Fruit fly (Drosophila melanogaster) whole organism, prepupa: ENCODE measurements around the gene CG33339.

Experiments used
- Blimp-1 ChIP-seq: fragments of 200-800 bp; sonication (Bioruptor generic); optimal IDR thresholded peaks from 3 replicates; lab custom pipeline; 2017; ENCODE audit warnings: missing biosample characterization, missing genetic modification characterization, mild to moderate bottlenecking, moderate library complexity, missing genetic modification reagents
- CG10631 ChIP-seq: fragments of 200-800 bp; sonication (Bioruptor generic); optimal IDR thresholded peaks from 2 replicates; lab custom pipeline; 2016; ENCODE audit warnings: missing biosample characterization, missing genetic modification characterization
- CG11294 ChIP-seq: fragments of 200-800 bp; sonication (Bioruptor generic); IDR thresholded peaks from 2 replicates; pipeline ENCODE4 v1.3.6; 2022; ENCODE audit warnings: missing biosample characterization, missing genetic modification characterization
- CG11762 ChIP-seq: fragments of 200-800 bp; sonication (Bioruptor generic); optimal IDR thresholded peaks from 3 replicates; lab custom pipeline; 2016; ENCODE audit warnings: missing biosample characterization, missing genetic modification characterization; ENCODE audit not compliant: insufficient read depth
- CG15336 ChIP-seq: fragments of 200-800 bp; sonication (Bioruptor generic); IDR thresholded peaks from 2 replicates; pipeline ENCODE4 v1.3.6; 2022; ENCODE audit warnings: missing biosample characterization, missing genetic modification characterization
- CG1621 ChIP-seq: fragments of 200-800 bp; sonication (Bioruptor generic); optimal IDR thresholded peaks from 3 replicates; lab custom pipeline; 2018; ENCODE audit warnings: missing biosample characterization, mild to moderate bottlenecking, missing genetic modification characterization
- CG3032 ChIP-seq: fragments of 200-800 bp; optimal IDR thresholded peaks from 2 replicates; lab custom pipeline; 2019; ENCODE audit warnings: missing biosample characterization, mild to moderate bottlenecking, missing genetic modification characterization, moderate library complexity
- CG31627 ChIP-seq: fragments of 200-800 bp; sonication (Bioruptor generic); optimal IDR thresholded peaks from 3 replicates; lab custom pipeline; 2016; ENCODE audit warnings: missing biosample characterization, missing genetic modification characterization
- CG32006 ChIP-seq: fragments of 200-800 bp; sonication (Bioruptor generic); optimal IDR thresholded peaks from 3 replicates; lab custom pipeline; 2017; ENCODE audit warnings: missing biosample characterization, mild to moderate bottlenecking, missing genetic modification characterization
- CG6163 ChIP-seq: fragments of 200-800 bp; sonication (Bioruptor generic); IDR thresholded peaks from 3 replicates; pipeline ENCODE4 v1.3.6; 2022; ENCODE audit warnings: missing biosample characterization, missing genetic modification characterization
- CG6854 ChIP-seq: fragments of 200-800 bp; sonication (Bioruptor generic); optimal IDR thresholded peaks from 2 replicates; lab custom pipeline; 2017; ENCODE audit warnings: missing biosample characterization, mild to moderate bottlenecking, missing genetic modification characterization
- CG7368 ChIP-seq: fragments of 200-800 bp; sonication (Bioruptor generic); optimal IDR thresholded peaks from 3 replicates; lab custom pipeline; 2016; ENCODE audit warnings: missing biosample characterization, missing genetic modification characterization
- CG8119 ChIP-seq: fragments of 200-800 bp; sonication (Bioruptor generic); IDR thresholded peaks from 3 replicates; pipeline ENCODE4 v1.3.6; 2022; ENCODE audit warnings: missing biosample characterization, missing genetic modification characterization
- CG8319 ChIP-seq: fragments of 200-800 bp; sonication (Bioruptor generic); optimal IDR thresholded peaks from 3 replicates; lab custom pipeline; 2016; ENCODE audit warnings: missing biosample characterization, missing genetic modification characterization
- CG8632 ChIP-seq: fragments of 200-800 bp; sonication (Bioruptor generic); optimal IDR thresholded peaks from 3 replicates; lab custom pipeline; 2016; ENCODE audit warnings: missing biosample characterization, missing genetic modification characterization
- Eip75B ChIP-seq: fragments of 200-800 bp; sonication (Bioruptor generic); optimal IDR thresholded peaks from 3 replicates; lab custom pipeline; 2016; ENCODE audit warnings: missing biosample characterization, missing genetic modification characterization
- Eip78C ChIP-seq: fragments of 200-800 bp; sonication (Bioruptor generic); peaks from one replicate; lab custom pipeline; 2016; ENCODE audit warnings: missing biosample characterization, missing genetic modification characterization
- Ets96B ChIP-seq: fragments of 200-800 bp; optimal IDR thresholded peaks from 2 replicates; lab custom pipeline; 2019; ENCODE audit warnings: missing biosample characterization, mild to moderate bottlenecking, missing genetic modification characterization, moderate library complexity
- Hr38 ChIP-seq: sonication (Bioruptor generic); optimal IDR thresholded peaks from 2 replicates; lab custom pipeline; 2016; ENCODE audit warnings: missing biosample characterization, missing genetic modification characterization
- Lpt ChIP-seq: fragments of 200-800 bp; sonication (Bioruptor generic); optimal IDR thresholded peaks from 3 replicates; lab custom pipeline; 2016; ENCODE audit warnings: missing biosample characterization, missing genetic modification characterization
- achi ChIP-seq: fragments of 200-800 bp; sonication (Bioruptor generic); optimal IDR thresholded peaks from 3 replicates; lab custom pipeline; 2016; ENCODE audit warnings: missing biosample characterization, missing genetic modification characterization
- cyc ChIP-seq: fragments of 200-800 bp; sonication (Bioruptor generic); optimal IDR thresholded peaks from 3 replicates; lab custom pipeline; 2016; ENCODE audit warnings: missing biosample characterization, missing genetic modification characterization
- dac ChIP-seq: fragments of 200-800 bp; sonication (Bioruptor generic); optimal IDR thresholded peaks from 2 replicates; lab custom pipeline; 2017; ENCODE audit warnings: missing biosample characterization, mild to moderate bottlenecking, missing genetic modification characterization
- eg ChIP-seq: fragments of 200-800 bp; sonication (Bioruptor generic); IDR thresholded peaks from 3 replicates; pipeline ENCODE4 v1.3.6; 2022; ENCODE audit warnings: missing biosample characterization, missing genetic modification characterization
- fd85E ChIP-seq: fragments of 200-800 bp; sonication (Bioruptor generic); optimal IDR thresholded peaks from 3 replicates; lab custom pipeline; 2016; ENCODE audit warnings: missing biosample characterization, missing genetic modification characterization
- pdm3 ChIP-seq: fragments of 200-800 bp; sonication (Bioruptor generic); optimal IDR thresholded peaks from 3 replicates; lab custom pipeline; 2016; ENCODE audit warnings: missing biosample characterization, missing genetic modification characterization
- salr ChIP-seq, 2 experiments: fragments of 200-800 bp; sonication (Bioruptor generic); optimal IDR thresholded peaks; 3 replicates each; lab custom pipeline; 2016 to 2018; ENCODE audit warnings: missing biosample characterization in 2 of 2, missing genetic modification characterization in 2 of 2, mild to moderate bottlenecking in 1 of 2
- vri ChIP-seq: fragments of 200-800 bp; sonication (Bioruptor generic); optimal IDR thresholded peaks from 3 replicates; lab custom pipeline; 2016; ENCODE audit warnings: missing biosample characterization, mild to moderate bottlenecking, missing genetic modification characterization

Gene CG33339

dm6 chr3R:24318217-24319082 lies 43.2 kb upstream of the CG33339 start, which contains the start of the genes Nab2 and BRWD3 (continued):
- TF ChIP-seq CG8119 (GFP tag; lab: Robert Waterston, UW), result no peak
- no peak for TF ChIP-seq pdm3 (GFP tag; lab: Kevin White, UChicago)
- TF ChIP-seq eg (GFP tag; lab: Robert Waterston, UW), result peak; percentile 39; the same call in 2 of the 3 replicates
- peak; percentile 49 for TF ChIP-seq CG3032
- TF ChIP-seq Eip75B (GFP tag; lab: Kevin White, UChicago), result no peak
- no peak for TF ChIP-seq Lpt (GFP tag; lab: Kevin White, UChicago)
- TF ChIP-seq CG8319, result no peak
- no peak for TF ChIP-seq CG10631 (GFP tag; lab: Kevin White, UChicago)
- TF ChIP-seq Hr38, result no peak
- TF ChIP-seq CG31627 (GFP tag; lab: Kevin White, UChicago), result peak; percentile 56

dm6 chr3R:24319083-24319381 lies 42.6 kb upstream of the CG33339 start:
- TF ChIP-seq salr (GFP tag; optimal IDR thresholded peaks at IDR 0.05; lab: Kevin White, UChicago) (no peak), achi (GFP tag; lab: Kevin White, UChicago) (no peak), cyc (GFP tag; lab: Kevin White, UChicago) (no peak), CG7368 (GFP tag; lab: Kevin White, UChicago) (no peak), CG11762 (GFP tag; lab: Kevin White, UChicago) (no peak), fd85E (GFP tag; lab: Kevin White, UChicago) (no peak), Ets96B (tag; lab: Kevin White, UChicago) (no peak), CG3032 (no peak), CG32006 (GFP tag; lab: Kevin White, UChicago) (no peak)

- TF ChIP-seq Lpt (GFP tag; lab: Kevin White, UChicago), result no peak
- peak; percentile 31; the same call in 1 of the 3 replicates for TF ChIP-seq CG6163 (GFP tag; lab: Robert Waterston, UW)
- TF ChIP-seq CG6854 (GFP tag; lab: Kevin White, UChicago), result peak; percentile 7
- TF ChIP-seq eg (GFP tag; lab: Robert Waterston, UW), result 0 out of 3 replicates have a peak, but pooled peaks have one; percentile 34
- no peak for TF ChIP-seq Blimp-1
- peak; percentile 87 for TF ChIP-seq vri (GFP tag; lab: Kevin White, UChicago)
- TF ChIP-seq, all 60 proteins: peak for 4
These were observed 41.9 kb upstream of the CG33339 start for dm6 chr3R:24319632-24320341.

- 0 out of 2 replicates have a peak, but pooled peaks have one; percentile 30 for TF ChIP-seq CG15336 (GFP tag; lab: Robert Waterston, UW)
- TF ChIP-seq CG6163 (GFP tag; lab: Robert Waterston, UW), result 0 out of 3 replicates have a peak, but pooled peaks have one; percentile 17
- TF ChIP-seq CG11294 (GFP tag; lab: Robert Waterston, UW), result no peak
- TF ChIP-seq, all 60 proteins: peak for 2
These were observed 41.3 kb upstream of the CG33339 start for dm6 chr3R:24320342-24320711.

dm6 chr3R:24333182-24333808 lies 28.4 kb upstream of the CG33339 start, which contains the start of the genes Rrp5 and Dis3:
TSS of gene Rrp5 (minus strand) at chr3R:24333316.
TSS of gene Dis3 (plus strand) at chr3R:24333433.
- no peak for TF ChIP-seq cyc (GFP tag; lab: Kevin White, UChicago)
- no peak for TF ChIP-seq Lpt (GFP tag; lab: Kevin White, UChicago)
- TF ChIP-seq eg (GFP tag; lab: Robert Waterston, UW), result 0 out of 3 replicates have a peak, but pooled peaks have one; percentile 12
- TF ChIP-seq CG8632 (GFP tag; lab: Kevin White, UChicago), result no peak
- peak; percentile 93 for TF ChIP-seq CG1621 (tag; lab: Kevin White, UChicago)
- no peak for TF ChIP-seq Hr38
- no peak for TF ChIP-seq CG15336 (GFP tag; lab: Robert Waterston, UW)
- TF ChIP-seq Eip78C (GFP tag; lab: Kevin White, UChicago), result no peak
- no peak for TF ChIP-seq dac (GFP tag; lab: Kevin White, UChicago)
